Fruit fly (Drosophila melanogaster) whole organism, pupa: ENCODE data around the gene CG31121.

Experiments used
- CG12605 ChIP-seq: fragments of 200-800 bp; sonication (Bioruptor generic); IDR thresholded peaks from 2 replicates; pipeline ENCODE4 v1.3.6; 2022; ENCODE audit warnings: missing biosample characterization, missing genetic modification characterization
- CG14655 ChIP-seq: fragments of 200-800 bp; sonication (Bioruptor generic); optimal IDR thresholded peaks from 3 replicates; lab custom pipeline; 2017; ENCODE audit warnings: mild to moderate bottlenecking, missing biosample characterization, missing genetic modification reagents, missing genetic modification characterization
- CG15710 ChIP-seq: fragments of 200-800 bp; sonication (Bioruptor generic); optimal IDR thresholded peaks from 2 replicates; lab custom pipeline; 2018; ENCODE audit warnings: missing biosample characterization, mild to moderate bottlenecking, missing genetic modification characterization, moderate library complexity
- CG32121 ChIP-seq: fragments of 200-800 bp; sonication (Bioruptor generic); IDR thresholded peaks from 2 replicates; pipeline ENCODE4 v1.3.6; 2022; ENCODE audit warnings: missing biosample characterization, missing genetic modification characterization
- CG34367 ChIP-seq: fragments of 200-800 bp; sonication (Bioruptor generic); optimal IDR thresholded peaks from 2 replicates; lab custom pipeline; 2018; ENCODE audit warnings: missing biosample characterization, mild to moderate bottlenecking, missing genetic modification characterization
- gl ChIP-seq: fragments of 200-800 bp; sonication (Bioruptor generic); optimal IDR thresholded peaks from 2 replicates; lab custom pipeline; 2018; ENCODE audit warnings: missing biosample characterization, mild to moderate bottlenecking, missing genetic modification characterization

dm6 chr3R:24888418-24888817 is 6.0 kb downstream of the CG31121 start:
- TF ChIP-seq CG34367 (tag; lab: Kevin White, UChicago) (no peak), CG12605 (no peak), CG32121 (GFP tag; lab: Robert Waterston, UW) (no peak), CG14655 (no peak), gl (tag; lab: Kevin White, UChicago) (no peak), CG15710 (no peak)
